Fruit fly (Drosophila melanogaster): ENCODE measurements around the gene CG43145.

CG43145 gene

dm6 chr2L:3682489-3682888, 19.1 kb upstream of the CG43145 start:
- TF ChIP-seq h (optimal IDR thresholded peaks at IDR 0.05) = no peak
- no peak for TF ChIP-seq Sin3A (optimal IDR thresholded peaks at IDR 0.05)
- no peak for TF ChIP-seq psq (optimal IDR thresholded peaks at IDR 0.05)
- no peak for TF ChIP-seq ttk (optimal IDR thresholded peaks at IDR 0.05)
- TF ChIP-seq Myc (optimal IDR thresholded peaks at IDR 0.05) = no peak
- TF ChIP-seq insv (optimal IDR thresholded peaks at IDR 0.05) = no peak

dm6 chr2L:3685139-3685851, 16.3 kb upstream of the CG43145 start:
- no peak for TF ChIP-seq Sin3A (optimal IDR thresholded peaks at IDR 0.05)
- no peak for TF ChIP-seq ttk (optimal IDR thresholded peaks at IDR 0.05)
- TF ChIP-seq h (optimal IDR thresholded peaks at IDR 0.05) = no peak
- TF ChIP-seq psq (optimal IDR thresholded peaks at IDR 0.05) = no peak
- no peak for TF ChIP-seq insv (optimal IDR thresholded peaks at IDR 0.05)
- no peak for TF ChIP-seq Myc (optimal IDR thresholded peaks at IDR 0.05)

dm6 chr2L:3692466-3692865, 9.2 kb upstream of the CG43145 start, which contains the start of gene CG16704:
Gene CG16704 (minus strand): TSS chr2L:3692587.
- TF ChIP-seq ttk (optimal IDR thresholded peaks at IDR 0.05) (no peak), insv (optimal IDR thresholded peaks at IDR 0.05) (no peak), h (optimal IDR thresholded peaks at IDR 0.05) (no peak), psq (optimal IDR thresholded peaks at IDR 0.05) (no peak), Sin3A (optimal IDR thresholded peaks at IDR 0.05) (no peak), Myc (optimal IDR thresholded peaks at IDR 0.05) (no peak)

dm6 chr2L:3693082-3693481, 8.5 kb upstream of the CG43145 start, which contains the start of gene CG3513:
Gene CG3513 (minus strand): TSS chr2L:3693182.
- TF ChIP-seq Myc (optimal IDR thresholded peaks at IDR 0.05) = no peak
- no peak for TF ChIP-seq insv (optimal IDR thresholded peaks at IDR 0.05)
- no peak for TF ChIP-seq Sin3A (optimal IDR thresholded peaks at IDR 0.05)
- TF ChIP-seq ttk (optimal IDR thresholded peaks at IDR 0.05) = no peak
- TF ChIP-seq psq (optimal IDR thresholded peaks at IDR 0.05) = no peak
- no peak for TF ChIP-seq h (optimal IDR thresholded peaks at IDR 0.05)

dm6 chr2L:3693805-3694204, 7.8 kb upstream of the CG43145 start, which contains the start of gene Acp24A4:
Gene Acp24A4 (minus strand): TSS chr2L:3693905.
- TF ChIP-seq psq (optimal IDR thresholded peaks at IDR 0.05) = no peak
- TF ChIP-seq Myc (optimal IDR thresholded peaks at IDR 0.05) = no peak
- TF ChIP-seq ttk (optimal IDR thresholded peaks at IDR 0.05) = no peak
- no peak for TF ChIP-seq Sin3A (optimal IDR thresholded peaks at IDR 0.05)
- TF ChIP-seq h (optimal IDR thresholded peaks at IDR 0.05) = no peak
- TF ChIP-seq insv (optimal IDR thresholded peaks at IDR 0.05) = no peak

- TF ChIP-seq insv (optimal IDR thresholded peaks at IDR 0.05) (no peak), Sin3A (optimal IDR thresholded peaks at IDR 0.05) (no peak), h (optimal IDR thresholded peaks at IDR 0.05) (no peak), Myc (optimal IDR thresholded peaks at IDR 0.05) (no peak), ttk (optimal IDR thresholded peaks at IDR 0.05) (no peak), psq (optimal IDR thresholded peaks at IDR 0.05) (no peak)
Measured at dm6 chr2L:3694920-3695319, 6.7 kb upstream of the CG43145 start, which contains the start of gene CG43165. Gene CG43165 (minus strand): TSS chr2L:3695020.

dm6 chr2L:3695361-3695818, 6.2 kb upstream of the CG43145 start, which contains the start of gene CG16713:
Gene CG16713 (minus strand): TSS chr2L:3695411.
- TF ChIP-seq psq (optimal IDR thresholded peaks at IDR 0.05) = no peak
- no peak for TF ChIP-seq Sin3A (optimal IDR thresholded peaks at IDR 0.05)
- TF ChIP-seq h (optimal IDR thresholded peaks at IDR 0.05) = no peak
- no peak for TF ChIP-seq insv (optimal IDR thresholded peaks at IDR 0.05)
- no peak for TF ChIP-seq ttk (optimal IDR thresholded peaks at IDR 0.05)
- no peak for TF ChIP-seq Myc (optimal IDR thresholded peaks at IDR 0.05)

dm6 chr2L:3696438-3696837, 5.2 kb upstream of the CG43145 start, which contains the start of gene IM33:
Gene IM33 (minus strand): TSS chr2L:3696658.
- TF ChIP-seq ttk (optimal IDR thresholded peaks at IDR 0.05) (no peak), Myc (optimal IDR thresholded peaks at IDR 0.05) (no peak), insv (optimal IDR thresholded peaks at IDR 0.05) (no peak), psq (optimal IDR thresholded peaks at IDR 0.05) (no peak), h (optimal IDR thresholded peaks at IDR 0.05) (no peak), Sin3A (optimal IDR thresholded peaks at IDR 0.05) (no peak)

- no peak for TF ChIP-seq ttk (optimal IDR thresholded peaks at IDR 0.05)
- TF ChIP-seq h (optimal IDR thresholded peaks at IDR 0.05) = no peak
- no peak for TF ChIP-seq Myc (optimal IDR thresholded peaks at IDR 0.05)
- no peak for TF ChIP-seq Sin3A (optimal IDR thresholded peaks at IDR 0.05)
- no peak for TF ChIP-seq insv (optimal IDR thresholded peaks at IDR 0.05)
- no peak for TF ChIP-seq psq (optimal IDR thresholded peaks at IDR 0.05)
Measured at dm6 chr2L:3697772-3698171, 3.9 kb upstream of the CG43145 start, which contains the start of gene CG3604. Gene CG3604 (minus strand): TSS chr2L:3697872.

- TF ChIP-seq h (optimal IDR thresholded peaks at IDR 0.05) (no peak), ttk (optimal IDR thresholded peaks at IDR 0.05) (no peak)
Measured at dm6 chr2L:3698992-3699514, 2.6 kb upstream of the CG43145 start, which contains the start of the genes CG10031 and CG42464. Gene CG10031 (minus strand): TSS chr2L:3699092. Gene CG42464 (plus strand): TSS chr2L:3699464.

- TF ChIP-seq psq (optimal IDR thresholded peaks at IDR 0.05) = no peak
- no peak for TF ChIP-seq h (optimal IDR thresholded peaks at IDR 0.05)
- TF ChIP-seq Sin3A (optimal IDR thresholded peaks at IDR 0.05) = no peak
- TF ChIP-seq insv (optimal IDR thresholded peaks at IDR 0.05) = no peak
- no peak for TF ChIP-seq Myc (optimal IDR thresholded peaks at IDR 0.05)
- no peak for TF ChIP-seq ttk (optimal IDR thresholded peaks at IDR 0.05)
Measured at dm6 chr2L:3699895-3700294, 1.7 kb upstream of the CG43145 start, which contains the start of gene CG42465. Gene CG42465 (plus strand): TSS chr2L:3700195.

- TF ChIP-seq psq (optimal IDR thresholded peaks at IDR 0.05) = no peak
- no peak for TF ChIP-seq insv (optimal IDR thresholded peaks at IDR 0.05)
- TF ChIP-seq ttk (optimal IDR thresholded peaks at IDR 0.05) = no peak
- no peak for TF ChIP-seq Sin3A (optimal IDR thresholded peaks at IDR 0.05)
- TF ChIP-seq Myc (optimal IDR thresholded peaks at IDR 0.05) = no peak
- no peak for TF ChIP-seq h (optimal IDR thresholded peaks at IDR 0.05)
Measured at dm6 chr2L:3700374-3700773, 1.3 kb upstream of the CG43145 start, which contains the start of gene Sfp24C1. Gene Sfp24C1 (plus strand): TSS chr2L:3700674.

Data from Kc167 (cell line).